Fruit fly (Drosophila melanogaster) whole organism, pupa: ENCODE measurements around the gene skd.
A peak's percentile ranks its signal among the peaks of the same experiment; 100 is the strongest.

Source experiments
- CG10348 ChIP-seq: fragments of 200-800 bp; sonication (Bioruptor generic); IDR thresholded peaks from 2 replicates; pipeline ENCODE4 v1.3.6; 2022; ENCODE audit warnings: missing biosample characterization, missing genetic modification characterization
- CG12605 ChIP-seq: fragments of 200-800 bp; sonication (Bioruptor generic); IDR thresholded peaks from 2 replicates; pipeline ENCODE4 v1.3.6; 2022; ENCODE audit warnings: missing biosample characterization, missing genetic modification characterization
- CG13204 ChIP-seq: fragments of 200-800 bp; sonication (Bioruptor generic); optimal IDR thresholded peaks from 2 replicates; lab custom pipeline; 2018; ENCODE audit warnings: missing biosample characterization, mild to moderate bottlenecking, missing genetic modification characterization, moderate library complexity
- CG14655 ChIP-seq: fragments of 200-800 bp; sonication (Bioruptor generic); optimal IDR thresholded peaks from 3 replicates; lab custom pipeline; 2017; ENCODE audit warnings: mild to moderate bottlenecking, missing biosample characterization, missing genetic modification reagents, missing genetic modification characterization
- CG15710 ChIP-seq: fragments of 200-800 bp; sonication (Bioruptor generic); optimal IDR thresholded peaks from 2 replicates; lab custom pipeline; 2018; ENCODE audit warnings: missing biosample characterization, mild to moderate bottlenecking, missing genetic modification characterization, moderate library complexity
- CG17806 ChIP-seq: fragments of 200-800 bp; sonication (Bioruptor generic); optimal IDR thresholded peaks from 2 replicates; lab custom pipeline; 2018; ENCODE audit warnings: missing biosample characterization, mild to moderate bottlenecking, missing genetic modification characterization, moderate library complexity
- CG32121 ChIP-seq: fragments of 200-800 bp; sonication (Bioruptor generic); IDR thresholded peaks from 2 replicates; pipeline ENCODE4 v1.3.6; 2022; ENCODE audit warnings: missing biosample characterization, missing genetic modification characterization
- CG34367 ChIP-seq: fragments of 200-800 bp; sonication (Bioruptor generic); optimal IDR thresholded peaks from 2 replicates; lab custom pipeline; 2018; ENCODE audit warnings: missing biosample characterization, mild to moderate bottlenecking, missing genetic modification characterization
- CG4496 ChIP-seq: fragments of 200-800 bp; sonication (Bioruptor generic); IDR thresholded peaks from 3 replicates; pipeline ENCODE4 v1.3.6; 2022; ENCODE audit warnings: missing biosample characterization, missing genetic modification characterization
- CG8159 ChIP-seq: fragments of 200-800 bp; sonication (Bioruptor generic); optimal IDR thresholded peaks from 3 replicates; lab custom pipeline; 2018; ENCODE audit warnings: missing biosample characterization, mild to moderate bottlenecking, missing genetic modification characterization, moderate library complexity
- CG8301 ChIP-seq: fragments of 200-800 bp; sonication (Bioruptor generic); optimal IDR thresholded peaks from 2 replicates; lab custom pipeline; 2018; ENCODE audit warnings: missing biosample characterization, mild to moderate bottlenecking, missing genetic modification characterization
- CG9948 ChIP-seq: fragments of 200-800 bp; sonication (Bioruptor generic); optimal IDR thresholded peaks from 2 replicates; lab custom pipeline; 2018; ENCODE audit warnings: missing biosample characterization, mild to moderate bottlenecking, missing genetic modification characterization, moderate library complexity
- D1 ChIP-seq: fragments of 200-800 bp; sonication (Bioruptor generic); optimal IDR thresholded peaks from 2 replicates; lab custom pipeline; 2018; ENCODE audit warnings: missing biosample characterization, mild to moderate bottlenecking, missing genetic modification characterization, moderate library complexity
- EcR ChIP-seq: fragments of 200-800 bp; sonication (Bioruptor generic); optimal IDR thresholded peaks from 3 replicates; lab custom pipeline; 2019; ENCODE audit warnings: missing biosample characterization, missing genetic modification characterization, mild to moderate bottlenecking, moderate library complexity, missing genetic modification reagents
- Ets98B ChIP-seq: fragments of 200-800 bp; sonication (Bioruptor generic); IDR thresholded peaks from 2 replicates; pipeline ENCODE4 v1.3.6; 2022; ENCODE audit warnings: missing biosample characterization, missing genetic modification characterization
- Pif1A ChIP-seq: fragments of 200-800 bp; sonication (Bioruptor generic); optimal IDR thresholded peaks from 3 replicates; lab custom pipeline; 2016; ENCODE audit warnings: missing biosample characterization, missing genetic modification characterization
- Pif1B ChIP-seq: fragments of 200-800 bp; sonication (Bioruptor generic); optimal IDR thresholded peaks from 3 replicates; lab custom pipeline; 2016; ENCODE audit warnings: missing biosample characterization, missing genetic modification characterization
- Snoo ChIP-seq: fragments of 200-800 bp; sonication (Bioruptor generic); optimal IDR thresholded peaks from 3 replicates; lab custom pipeline; 2017; ENCODE audit warnings: missing biosample characterization, mild to moderate bottlenecking, missing genetic modification characterization, inconsistent platforms
- fd96Ca ChIP-seq: fragments of 200-800 bp; sonication (Bioruptor generic); IDR thresholded peaks from 3 replicates; pipeline ENCODE4 v1.3.6; 2022; ENCODE audit warnings: missing biosample characterization, missing genetic modification characterization
- gl ChIP-seq: fragments of 200-800 bp; sonication (Bioruptor generic); optimal IDR thresholded peaks from 2 replicates; lab custom pipeline; 2018; ENCODE audit warnings: missing biosample characterization, mild to moderate bottlenecking, missing genetic modification characterization
- rn ChIP-seq: fragments of 200-800 bp; sonication (Bioruptor generic); IDR thresholded peaks from 2 replicates; pipeline ENCODE4 v1.3.6; 2022; ENCODE audit warnings: missing biosample characterization, missing genetic modification characterization

skd gene

DNA sequence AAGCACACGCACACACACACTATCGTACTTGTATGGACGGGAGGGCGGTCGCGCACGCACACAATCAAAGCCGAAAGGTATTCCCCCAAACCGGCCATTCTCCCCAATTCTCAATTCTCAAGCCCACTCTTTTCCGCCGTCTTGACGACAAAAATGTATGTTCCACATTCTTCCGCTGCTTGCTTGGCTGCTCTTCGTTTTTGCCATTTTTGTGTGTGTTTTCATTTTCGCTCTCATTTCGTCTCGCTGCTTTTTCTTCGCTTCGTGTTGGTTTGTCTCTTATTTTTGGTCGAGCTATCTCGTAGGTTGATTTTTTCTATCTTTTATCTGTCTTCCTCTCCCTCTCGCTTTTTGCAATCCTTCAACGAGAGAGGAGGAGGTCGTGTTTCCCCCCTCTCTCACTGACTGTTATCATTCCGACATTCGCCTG lies 12.7 kb downstream of the skd start:
- TF ChIP-seq CG14655 (GFP tag; lab: Kevin White, UChicago) (no peak), CG17806 (tag; lab: Kevin White, UChicago) (peak; percentile 20), CG8159 (no peak), Pif1B (peak; percentile 7), D1 (tag; lab: Kevin White, UChicago) (no peak), CG12605 (GFP tag; lab: Robert Waterston, UW) (peak; percentile 77), CG4496 (GFP tag; lab: Robert Waterston, UW) (peak; percentile 35; the same call in 2 of the 3 replicates), CG9948 (peak; percentile 10), fd96Ca (GFP tag; lab: Robert Waterston, UW) (peak; percentile 56; the same call in 2 of the 3 replicates), Pif1A (GFP tag; lab: Kevin White, UChicago) (peak; percentile 15), CG15710 (tag; lab: Kevin White, UChicago) (no peak), gl (peak; percentile 74), CG8301 (tag; lab: Kevin White, UChicago) (no peak), EcR (peak; percentile 4), Snoo (no peak), CG32121 (GFP tag; lab: Robert Waterston, UW) (peak; percentile 37), Ets98B (GFP tag; lab: Robert Waterston, UW) (no peak; the same call in 1 of the 2 replicates)

DNA sequence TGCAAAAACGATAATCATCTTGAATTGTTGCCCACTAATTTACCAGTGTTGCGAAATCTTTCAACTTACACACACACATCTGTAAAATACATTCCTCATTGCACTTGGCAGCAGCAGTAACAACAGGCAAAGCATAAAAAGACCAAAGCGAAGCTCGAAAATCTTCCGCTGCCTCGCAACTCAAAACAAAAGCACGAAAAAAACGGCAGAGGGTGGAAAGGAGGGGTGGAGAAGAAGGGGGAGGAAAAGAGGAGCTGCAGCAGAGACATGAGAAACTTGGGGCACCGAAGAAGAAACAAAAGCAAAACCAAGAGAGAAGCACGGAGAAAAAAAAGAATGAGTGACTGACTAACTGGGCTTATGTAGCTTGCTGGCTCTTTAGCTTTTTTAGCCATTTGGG lies 13.8 kb downstream of the skd start:
- 0 out of 2 replicates have a peak, but pooled peaks have one; percentile 22 for TF ChIP-seq CG32121 (GFP tag; lab: Robert Waterston, UW)
- TF ChIP-seq rn = 0 out of 2 replicates have a peak, but pooled peaks have one; percentile 17
- TF ChIP-seq CG8159 = peak; percentile 34
- TF ChIP-seq CG9948 = peak; percentile 3
- TF ChIP-seq Snoo = no peak
- peak; percentile 58 for TF ChIP-seq EcR
- no peak for TF ChIP-seq CG14655 (GFP tag; lab: Kevin White, UChicago)
- no peak for TF ChIP-seq Ets98B (GFP tag; lab: Robert Waterston, UW)
- 0 out of 3 replicates have a peak, but pooled peaks have one; percentile 30 for TF ChIP-seq CG4496 (GFP tag; lab: Robert Waterston, UW)
- no peak for TF ChIP-seq CG8301 (tag; lab: Kevin White, UChicago)
- TF ChIP-seq fd96Ca (GFP tag; lab: Robert Waterston, UW) = peak; percentile 66; the same call in 1 of the 3 replicates
- TF ChIP-seq Pif1A (GFP tag; lab: Kevin White, UChicago) = no peak
- no peak for TF ChIP-seq CG34367 (tag; lab: Kevin White, UChicago)
- TF ChIP-seq CG10348 (GFP tag; lab: Robert Waterston, UW) = no peak
- TF ChIP-seq gl = peak; percentile 56
- TF ChIP-seq D1 (tag; lab: Kevin White, UChicago) = no peak
- TF ChIP-seq CG15710 (tag; lab: Kevin White, UChicago) = peak; percentile 38
- TF ChIP-seq CG13204 = peak; percentile 53
- TF ChIP-seq Pif1B = peak; percentile 31
- TF ChIP-seq CG12605 (GFP tag; lab: Robert Waterston, UW) = no peak
- no peak for TF ChIP-seq CG17806 (tag; lab: Kevin White, UChicago)
- TF ChIP-seq, all 21 proteins: peak for 11

DNA sequence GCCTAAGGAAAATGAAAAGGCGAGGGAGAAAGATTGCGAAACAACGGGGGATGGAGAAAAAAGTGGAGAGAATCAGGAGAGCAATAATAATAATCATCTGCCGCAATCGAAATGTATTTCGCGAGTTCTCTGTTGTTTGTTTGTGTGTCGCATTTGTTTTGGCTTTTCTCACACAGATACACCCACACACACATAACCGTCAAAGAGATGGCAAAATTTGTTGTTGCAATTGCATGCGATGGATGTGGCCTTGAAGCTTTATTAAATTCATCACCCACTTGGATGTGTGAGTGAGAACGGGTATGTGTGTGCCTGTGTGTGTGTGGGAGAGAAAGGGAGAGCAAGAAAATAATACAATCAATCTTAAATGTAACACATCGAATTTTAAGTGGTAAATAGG lies 15.5 kb downstream of the skd start:
- TF ChIP-seq EcR (peak; percentile 36), CG8301 (tag; lab: Kevin White, UChicago) (no peak), CG15710 (tag; lab: Kevin White, UChicago) (no peak), CG8159 (no peak), fd96Ca (GFP tag; lab: Robert Waterston, UW) (no peak; the same call in 2 of the 3 replicates)

DNA sequence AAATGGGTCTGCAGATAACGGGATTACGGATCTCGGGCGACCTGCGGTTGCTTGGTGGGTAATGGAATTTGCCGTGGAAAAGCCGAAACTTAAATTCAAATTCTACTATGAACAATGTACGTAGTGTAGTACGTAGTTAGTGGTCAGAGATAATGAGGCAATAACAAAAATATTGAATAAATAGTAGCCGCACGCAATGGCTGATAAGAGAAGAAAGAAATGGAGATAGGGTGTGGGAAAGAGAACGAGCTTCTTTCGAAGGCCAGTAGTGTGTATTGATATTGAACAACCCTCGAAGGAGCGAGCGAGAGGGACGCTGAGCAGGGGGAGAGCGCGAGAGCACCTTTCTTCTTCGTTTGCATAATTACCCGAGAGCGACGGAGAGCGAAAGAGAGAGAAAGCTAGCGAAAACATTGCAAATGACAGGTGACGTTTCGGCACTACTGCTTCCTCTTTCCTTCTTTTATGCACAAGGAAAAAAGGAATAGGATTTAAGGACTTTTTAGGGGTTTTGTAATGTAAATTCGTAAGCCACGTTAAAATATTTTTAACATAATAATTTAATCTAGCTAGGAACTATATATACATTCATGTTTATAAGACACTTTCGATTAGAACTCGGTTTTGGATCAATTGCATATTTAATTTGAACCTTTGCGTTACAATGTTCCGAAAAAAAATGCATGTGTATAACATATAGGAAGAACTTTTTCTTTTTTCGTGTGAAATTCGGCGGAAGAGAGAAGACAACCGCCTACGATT lies 16.2 kb downstream of the skd start:
- TF ChIP-seq CG8301 (tag; lab: Kevin White, UChicago) (peak; percentile 68), CG34367 (tag; lab: Kevin White, UChicago) (no peak), rn (no peak), CG13204 (no peak), Pif1A (GFP tag; lab: Kevin White, UChicago) (peak; percentile 54), gl (no peak), fd96Ca (GFP tag; lab: Robert Waterston, UW) (peak; percentile 52; the same call in 2 of the 3 replicates), CG15710 (tag; lab: Kevin White, UChicago) (peak; percentile 7), Ets98B (GFP tag; lab: Robert Waterston, UW) (peak; percentile 18; the same call in 1 of the 2 replicates), CG4496 (GFP tag; lab: Robert Waterston, UW) (0 out of 3 replicates have a peak, but pooled peaks have one; percentile 46), CG17806 (tag; lab: Kevin White, UChicago) (peak; percentile 22), Snoo (peak; percentile 40), EcR (peak; percentile 6), CG12605 (GFP tag; lab: Robert Waterston, UW) (no peak), CG8159 (peak; percentile 40), CG10348 (GFP tag; lab: Robert Waterston, UW) (no peak), D1 (tag; lab: Kevin White, UChicago) (no peak), CG32121 (GFP tag; lab: Robert Waterston, UW) (0 out of 2 replicates have a peak, but pooled peaks have one; percentile 13), Pif1B (peak; percentile 45), CG9948 (peak; percentile 44), CG14655 (GFP tag; lab: Kevin White, UChicago) (peak; percentile 71)
- TF ChIP-seq, all 21 proteins: peak for 14

DNA sequence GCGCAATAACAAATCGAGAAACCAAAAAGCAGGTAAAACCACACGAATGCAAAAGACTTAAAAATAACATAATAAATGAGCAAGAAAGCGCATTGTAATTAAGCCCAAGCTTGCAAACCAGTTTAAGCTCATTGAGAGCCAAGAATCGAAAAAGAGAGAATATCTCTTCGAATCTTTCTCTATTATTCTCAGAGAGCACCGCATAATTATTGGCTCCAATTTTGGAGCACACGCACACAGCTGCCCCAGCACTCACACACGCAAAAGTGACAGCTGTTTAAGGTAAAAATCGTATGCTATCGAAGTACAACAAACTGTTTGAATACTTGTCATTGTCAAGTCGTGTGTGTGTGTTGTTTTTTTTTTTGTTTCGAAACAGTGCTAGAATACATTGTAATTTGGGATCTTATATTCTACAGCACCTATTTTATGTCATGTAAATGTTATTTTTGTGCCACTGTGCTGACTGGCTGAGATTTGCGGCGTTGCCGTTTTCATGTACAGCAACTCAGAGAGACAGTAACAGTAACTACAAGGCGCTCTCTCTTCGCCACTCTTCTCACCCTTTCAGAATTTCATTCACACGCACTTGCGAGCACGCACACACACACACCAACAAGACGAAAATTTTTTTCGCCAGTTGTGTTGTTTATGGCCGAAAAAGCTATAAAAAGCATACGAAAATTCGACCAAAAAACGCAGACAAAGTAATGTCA lies 17.7 kb downstream of the skd start:
- TF ChIP-seq Pif1A (GFP tag; lab: Kevin White, UChicago) (peak; percentile 90), CG34367 (tag; lab: Kevin White, UChicago) (peak; percentile 36), CG12605 (GFP tag; lab: Robert Waterston, UW) (peak; percentile 77), CG13204 (peak; percentile 8), rn (peak; percentile 75), CG14655 (GFP tag; lab: Kevin White, UChicago) (peak; percentile 79), Snoo (peak; percentile 66), CG8301 (tag; lab: Kevin White, UChicago) (peak; percentile 73), gl (peak; percentile 12), CG32121 (GFP tag; lab: Robert Waterston, UW) (peak; percentile 63), CG8159 (peak; percentile 68), Pif1B (peak; percentile 91), D1 (tag; lab: Kevin White, UChicago) (peak; percentile 39), fd96Ca (GFP tag; lab: Robert Waterston, UW) (peak; percentile 89), EcR (peak; percentile 7), CG17806 (tag; lab: Kevin White, UChicago) (peak; percentile 66), CG15710 (tag; lab: Kevin White, UChicago) (peak; percentile 52), CG10348 (GFP tag; lab: Robert Waterston, UW) (no peak), Ets98B (GFP tag; lab: Robert Waterston, UW) (peak; percentile 83), CG9948 (peak; percentile 61), CG4496 (GFP tag; lab: Robert Waterston, UW) (peak; percentile 88)
